Fruit fly (Drosophila melanogaster) whole organism, embryonic: Measurements from ENCODE around the gene RpL34b.

ENCODE experiments used
- ATbp ChIP-seq: fragments of 200-800 bp; sonication (Bioruptor generic); optimal IDR thresholded peaks from 2 replicates; lab custom pipeline; 2017; ENCODE audit warnings: missing biosample characterization, mild to moderate bottlenecking, missing genetic modification characterization, missing genetic modification reagents
- Abd-B ChIP-seq: fragments of 200-800 bp; sonication (Bioruptor generic); optimal IDR thresholded peaks from 2 replicates; lab custom pipeline; 2018; ENCODE audit warnings: missing biosample characterization, mild to moderate bottlenecking, missing genetic modification characterization, moderate library complexity
- CG10267 ChIP-seq: fragments of 200-800 bp; sonication (Bioruptor generic); optimal IDR thresholded peaks from 2 replicates; lab custom pipeline; 2018; ENCODE audit warnings: missing biosample characterization, mild to moderate bottlenecking, missing genetic modification characterization, moderate library complexity
- CG10979 ChIP-seq: fragments of 200-800 bp; sonication (Bioruptor generic); optimal IDR thresholded peaks from 2 replicates; lab custom pipeline; 2018; ENCODE audit warnings: missing biosample characterization, mild to moderate bottlenecking, missing genetic modification characterization, moderate library complexity
- CG11247 ChIP-seq: fragments of 200-800 bp; sonication (Bioruptor generic); IDR thresholded peaks from 2 replicates; pipeline ENCODE4 v1.3.6; 2022; ENCODE audit warnings: missing biosample characterization, missing genetic modification characterization
- CG11695 ChIP-seq: fragments of 200-800 bp; sonication (Bioruptor generic); IDR thresholded peaks from 3 replicates; pipeline ENCODE4 v1.3.6; 2022; ENCODE audit warnings: missing biosample characterization, missing genetic modification characterization
- CG12071 ChIP-seq: fragments of 200-800 bp; sonication (Bioruptor generic); optimal IDR thresholded peaks from 3 replicates; lab custom pipeline; 2018; ENCODE audit warnings: missing biosample characterization, mild to moderate bottlenecking, missing genetic modification characterization
- CG12942 ChIP-seq: fragments of 200-800 bp; sonication (Bioruptor generic); optimal IDR thresholded peaks from 3 replicates; lab custom pipeline; 2016; ENCODE audit warnings: missing biosample characterization, missing genetic modification characterization
- CG13424 ChIP-seq: fragments of 200-800 bp; sonication (Bioruptor generic); optimal IDR thresholded peaks from 2 replicates; lab custom pipeline; 2019; ENCODE audit warnings: missing biosample characterization, mild to moderate bottlenecking, missing genetic modification characterization, moderate library complexity
- CG14667 ChIP-seq: fragments of 200-800 bp; sonication (Bioruptor generic); IDR thresholded peaks from 2 replicates; pipeline ENCODE4 v1.3.6; 2022; ENCODE audit warnings: missing biosample characterization, missing genetic modification characterization
- CG1832 ChIP-seq: fragments of 200-800 bp; sonication (Bioruptor generic); optimal IDR thresholded peaks from 2 replicates; lab custom pipeline; 2017; ENCODE audit warnings: missing biosample characterization, mild to moderate bottlenecking, missing genetic modification characterization, inconsistent platforms
- CG2202 ChIP-seq: fragments of 200-800 bp; sonication (Bioruptor generic); optimal IDR thresholded peaks from 2 replicates; lab custom pipeline; 2018; ENCODE audit warnings: missing biosample characterization, mild to moderate bottlenecking, missing genetic modification characterization
- CG30431 ChIP-seq: fragments of 200-800 bp; sonication (Bioruptor generic); optimal IDR thresholded peaks from 2 replicates; lab custom pipeline; 2017; ENCODE audit warnings: missing biosample characterization, missing genetic modification characterization
- CG3838 ChIP-seq: fragments of 200-800 bp; sonication (Bioruptor generic); optimal IDR thresholded peaks from 3 replicates; lab custom pipeline; 2016; ENCODE audit warnings: missing biosample characterization, missing genetic modification characterization
- CG4617 ChIP-seq: fragments of 200-800 bp; sonication (Bioruptor generic); optimal IDR thresholded peaks from 3 replicates; lab custom pipeline; 2016; ENCODE audit warnings: missing biosample characterization, missing genetic modification characterization, borderline replicate concordance
- CG9932 ChIP-seq: fragments of 200-800 bp; sonication (Bioruptor generic); IDR thresholded peaks from 2 replicates; pipeline ENCODE4 v1.3.6; 2022; ENCODE audit warnings: missing biosample characterization, missing genetic modification characterization
- D ChIP-seq, 2 experiments: fragments of 200-800 bp in 1 of 2; fragments of >200 bp in 1 of 2; sonication (Bioruptor generic) in 1 of 2; optimal IDR thresholded peaks; 2 replicates in 1 of 2; 3 replicates in 1 of 2; lab custom pipeline; 2017; ENCODE audit warnings: mild to moderate bottlenecking in 1 of 2, missing biosample characterization in 1 of 2, missing genetic modification characterization in 1 of 2, missing genetic modification reagents in 1 of 2
- D19A ChIP-seq: fragments of 200-800 bp; optimal IDR thresholded peaks from 3 replicates; lab custom pipeline; 2019; ENCODE audit warnings: missing biosample characterization, mild to moderate bottlenecking, missing genetic modification characterization, moderate library complexity
- Dbx ChIP-seq: fragments of 200-800 bp; sonication (Bioruptor generic); IDR thresholded peaks from 3 replicates; pipeline ENCODE4 v1.3.6; 2022; ENCODE audit warnings: missing biosample characterization, missing genetic modification characterization
- MESR4 ChIP-seq: fragments of 200-800 bp; sonication (Bioruptor generic); optimal IDR thresholded peaks from 2 replicates; lab custom pipeline; 2018; ENCODE audit warnings: missing biosample characterization, mild to moderate bottlenecking, missing genetic modification characterization, moderate library complexity
- Max ChIP-seq: fragments of 200-800 bp; sonication (Bioruptor generic); optimal IDR thresholded peaks from 2 replicates; lab custom pipeline; 2016; ENCODE audit warnings: missing biosample characterization, mild to moderate bottlenecking, missing genetic modification characterization
- Oaz ChIP-seq: fragments of 200-800 bp; sonication (Bioruptor generic); IDR thresholded peaks from 2 replicates; pipeline ENCODE4 v1.3.6; 2022; ENCODE audit warnings: missing biosample characterization, missing genetic modification characterization
- Optix ChIP-seq: fragments of 200-800 bp; sonication (Bioruptor generic); IDR thresholded peaks from 3 replicates; pipeline ENCODE4 v1.3.6; 2022; ENCODE audit warnings: missing biosample characterization, missing genetic modification characterization
- Ravus ChIP-seq: fragments of 200-800 bp; sonication (Bioruptor generic); IDR thresholded peaks from 2 replicates; pipeline ENCODE4 v1.3.6; 2022; ENCODE audit warnings: missing biosample characterization, missing genetic modification characterization
- Ssrp ChIP-seq: fragments of 200-800 bp; sonication (Bioruptor generic); optimal IDR thresholded peaks from 2 replicates; lab custom pipeline; 2018; ENCODE audit warnings: missing biosample characterization, mild to moderate bottlenecking, missing genetic modification characterization, moderate library complexity
- aop ChIP-seq: fragments of 200-800 bp; sonication (Bioruptor generic); IDR thresholded peaks from 2 replicates; pipeline ENCODE4 v1.3.6; 2022; ENCODE audit warnings: missing biosample characterization, missing genetic modification characterization
- ase ChIP-seq: fragments of 200-800 bp; sonication (Bioruptor generic); IDR thresholded peaks from 3 replicates; pipeline ENCODE4 v1.3.6; 2022; ENCODE audit warnings: missing biosample characterization, missing genetic modification characterization
- ato ChIP-seq: fragments of 200-800 bp; sonication (Bioruptor generic); IDR thresholded peaks from 2 replicates; pipeline ENCODE4 v1.3.6; 2022; ENCODE audit warnings: missing biosample characterization, missing genetic modification characterization; ENCODE audit not compliant: partially characterized antibody
- az2 ChIP-seq: fragments of 200-800 bp; sonication (Bioruptor generic); optimal IDR thresholded peaks from 3 replicates; lab custom pipeline; 2016; ENCODE audit warnings: missing biosample characterization, missing genetic modification characterization
- bowl ChIP-seq: fragments of 200-800 bp; sonication (Bioruptor generic); IDR thresholded peaks from 2 replicates; pipeline ENCODE4 v1.3.6; 2022; ENCODE audit warnings: missing biosample characterization, missing genetic modification characterization
- crp ChIP-seq, 2 experiments: fragments of 200-800 bp; sonication (Bioruptor generic); optimal IDR thresholded peaks; 2 replicates in 1 of 2; 3 replicates in 1 of 2; lab custom pipeline; 2017; ENCODE audit warnings: missing biosample characterization in 2 of 2, missing genetic modification characterization in 2 of 2, mild to moderate bottlenecking in 1 of 2, moderate library complexity in 1 of 2
- da ChIP-seq: fragments of 200-800 bp; sonication (Bioruptor generic); optimal IDR thresholded peaks from 2 replicates; lab custom pipeline; 2016; ENCODE audit warnings: missing biosample characterization, missing genetic modification characterization
- danr ChIP-seq: fragments of 200-800 bp; sonication (Bioruptor generic); IDR thresholded peaks from 2 replicates; pipeline ENCODE4 v1.3.6; 2022; ENCODE audit warnings: missing biosample characterization, missing genetic modification characterization
- dysf ChIP-seq: fragments of 200-800 bp; sonication (Bioruptor generic); IDR thresholded peaks from 3 replicates; pipeline ENCODE4 v1.3.6; 2022; ENCODE audit warnings: missing biosample characterization, missing genetic modification characterization
- eyg ChIP-seq: fragments of 200-800 bp; sonication (Bioruptor generic); optimal IDR thresholded peaks from 3 replicates; lab custom pipeline; 2016; ENCODE audit warnings: missing biosample characterization, missing genetic modification characterization
- gfzf ChIP-seq: fragments of 200-800 bp; sonication (Bioruptor generic); optimal IDR thresholded peaks from 2 replicates; lab custom pipeline; 2016; ENCODE audit warnings: missing biosample characterization, mild to moderate bottlenecking, missing genetic modification characterization, moderate library complexity
- gt ChIP-seq: fragments of 200-800 bp; sonication (Bioruptor generic); IDR thresholded peaks from 2 replicates; pipeline ENCODE4 v1.3.6; 2022; ENCODE audit warnings: missing biosample characterization, missing genetic modification characterization
- kah ChIP-seq: fragments of 200-800 bp; sonication (Bioruptor generic); optimal IDR thresholded peaks from 2 replicates; lab custom pipeline; 2018; ENCODE audit warnings: missing biosample characterization, mild to moderate bottlenecking, missing genetic modification characterization
- kni ChIP-seq: fragments of 200-800 bp; sonication (Bioruptor generic); optimal IDR thresholded peaks from 3 replicates; lab custom pipeline; 2017; ENCODE audit warnings: mild to moderate bottlenecking, missing biosample characterization, missing genetic modification reagents, missing genetic modification characterization
- mam ChIP-seq: fragments of 200-800 bp; sonication (Bioruptor generic); optimal IDR thresholded peaks from 3 replicates; lab custom pipeline; 2016; ENCODE audit warnings: missing biosample characterization, missing genetic modification characterization
- pum ChIP-seq: fragments of 200-800 bp; sonication (Bioruptor generic); optimal IDR thresholded peaks from 2 replicates; lab custom pipeline; 2016; ENCODE audit warnings: missing biosample characterization, missing genetic modification characterization
- sens ChIP-seq: fragments of 200-800 bp; sonication (Bioruptor generic); peaks from one replicate; lab custom pipeline; 2016; ENCODE audit warnings: missing biosample characterization, missing genetic modification characterization
- sisA ChIP-seq: fragments of 200-800 bp; sonication (Bioruptor generic); IDR thresholded peaks from 2 replicates; pipeline ENCODE4 v1.3.6; 2022; ENCODE audit warnings: missing biosample characterization, missing genetic modification characterization
- tin ChIP-seq: fragments of 200-800 bp; sonication (Bioruptor generic); optimal IDR thresholded peaks from 3 replicates; lab custom pipeline; 2016; ENCODE audit warnings: missing biosample characterization, missing genetic modification characterization
- tio ChIP-seq: fragments of 200-800 bp; sonication (Bioruptor generic); optimal IDR thresholded peaks from 2 replicates; lab custom pipeline; 2017; ENCODE audit warnings: missing biosample characterization, missing genetic modification characterization, inconsistent platforms
- tll ChIP-seq, 2 experiments: fragments of 200-800 bp in 1 of 2; fragments of >200 bp in 1 of 2; sonication (Bioruptor generic) in 1 of 2; optimal IDR thresholded peaks; 2 replicates each; lab custom pipeline; 2017 to 2019; ENCODE audit warnings: missing biosample characterization in 2 of 2, missing genetic modification characterization in 2 of 2, mild to moderate bottlenecking in 1 of 2, moderate library complexity in 1 of 2
- vvl ChIP-seq: fragments of 200-800 bp; sonication (Bioruptor generic); IDR thresholded peaks from 2 replicates; pipeline ENCODE4 v1.3.6; 2022; ENCODE audit warnings: missing biosample characterization, missing genetic modification characterization
- wor ChIP-seq: fragments of 200-800 bp; sonication (Bioruptor generic); IDR thresholded peaks from 2 replicates; pipeline ENCODE4 v1.3.6; 2022; ENCODE audit warnings: missing biosample characterization, missing genetic modification characterization
- zf30C ChIP-seq: fragments of 200-800 bp; sonication (Bioruptor generic); optimal IDR thresholded peaks from 3 replicates; lab custom pipeline; 2018; ENCODE audit warnings: missing biosample characterization, mild to moderate bottlenecking, missing genetic modification characterization
- zfh1 ChIP-seq: fragments of 200-800 bp; sonication (Bioruptor generic); IDR thresholded peaks from 3 replicates; pipeline ENCODE4 v1.3.6; 2022; ENCODE audit warnings: missing biosample characterization, missing genetic modification characterization

Gene RpL34b

dm6 chr3R:9399951-9400392, 1.1 kb downstream of the RpL34b start, which contains the start of gene CG34117 (continued):
- TF ChIP-seq CG2202 (peak; percentile 50), Optix (GFP tag; lab: Robert Waterston, UW) (no peak), crp (GFP tag; optimal IDR thresholded peaks at IDR 0.05; lab: Kevin White, UChicago) (peak; percentile 86 to 95), D19A (tag; lab: Kevin White, UChicago) (peak; percentile 78), tio (GFP tag; lab: Kevin White, UChicago) (peak; percentile 54), danr (GFP tag; lab: Robert Waterston, UW) (0 out of 2 replicates have a peak, but pooled peaks have one; percentile 31), zf30C (GFP tag; lab: Kevin White, UChicago) (peak; percentile 2), Max (GFP tag; lab: Kevin White, UChicago) (peak; percentile 69), zfh1 (GFP tag; lab: Robert Waterston, UW) (peak; percentile 92), bowl (GFP tag; lab: Robert Waterston, UW) (no peak), az2 (GFP tag; lab: Kevin White, UChicago) (peak; percentile 88), Ravus (GFP tag; lab: Robert Waterston, UW) (peak; percentile 31), tin (GFP tag; lab: Kevin White, UChicago) (peak; percentile 79), aop (GFP tag; lab: Robert Waterston, UW) (no peak), CG13424 (tag; lab: Kevin White, UChicago) (peak; percentile 82), CG3838 (no peak), da (GFP tag; lab: Kevin White, UChicago) (no peak), CG12071 (GFP tag; lab: Kevin White, UChicago) (peak; percentile 30), gfzf (GFP tag; lab: Kevin White, UChicago) (peak; percentile 2), wor (GFP tag; lab: Robert Waterston, UW) (peak; percentile 26; the same call in 1 of the 2 replicates), CG30431 (GFP tag; lab: Kevin White, UChicago) (peak; percentile 27), Abd-B (peak; percentile 64), dysf (GFP tag; lab: Robert Waterston, UW) (peak; percentile 76; the same call in 2 of the 3 replicates), CG4617 (GFP tag; lab: Kevin White, UChicago) (peak; percentile 81), CG9932 (GFP tag; lab: Robert Waterston, UW) (peak; percentile 95), sisA (peak; percentile 79), ase (peak; percentile 69; the same call in 2 of the 3 replicates), kni (GFP tag; lab: Kevin White, UChicago) (no peak), CG11695 (GFP tag; lab: Robert Waterston, UW) (peak; percentile 80; the same call in 2 of the 3 replicates), Ssrp (tag; lab: Kevin White, UChicago) (peak; percentile 74), tll (GFP tag; optimal IDR thresholded peaks at IDR 0.05; lab: Kevin White, UChicago) (peak in 1 of 2 experiments; percentile 61), ATbp (peak; percentile 56), CG14667 (GFP tag; lab: Robert Waterston, UW) (peak; percentile 78), CG1832 (no peak), eyg (no peak), D (optimal IDR thresholded peaks at IDR 0.05; lab: Kevin White, UChicago) (no peak), D (GFP tag; optimal IDR thresholded peaks at IDR 0.05; lab: Kevin White, UChicago) (peak; percentile 55), vvl (peak; percentile 92), gt (GFP tag; lab: Robert Waterston, UW) (peak; percentile 51), Oaz (GFP tag; lab: Robert Waterston, UW) (0 out of 2 replicates have a peak, but pooled peaks have one; percentile 35), Dbx (peak; percentile 81), CG10267 (peak; percentile 85), MESR4 (GFP tag; lab: Kevin White, UChicago) (peak; percentile 61), mam (GFP tag; lab: Kevin White, UChicago) (peak; percentile 76), pum (GFP tag; lab: Kevin White, UChicago) (peak; percentile 56), sens (GFP tag; lab: Kevin White, UChicago) (peak; percentile 93), ato (no peak), CG11247 (GFP tag; lab: Robert Waterston, UW) (peak; percentile 73), CG12942 (peak; percentile 76), kah (peak; percentile 61), CG10979 (peak; percentile 75)
